Fruit fly (Drosophila melanogaster) whole organism, embryonic: ENCODE measurements around the gene cpx.
A peak's percentile ranks its signal among the peaks of the same experiment; 100 is the strongest.

ENCODE experiments used
- ATbp ChIP-seq: fragments of 200-800 bp; sonication (Bioruptor generic); optimal IDR thresholded peaks from 2 replicates; lab custom pipeline; 2017; ENCODE audit warnings: missing biosample characterization, mild to moderate bottlenecking, missing genetic modification characterization, missing genetic modification reagents
- B-H1 ChIP-seq: fragments of 200-800 bp; sonication (Bioruptor generic); IDR thresholded peaks from 3 replicates; pipeline ENCODE4 v1.3.6; 2022; ENCODE audit warnings: missing biosample characterization, missing genetic modification characterization
- BEAF-32 ChIP-seq: fragments of 200-800 bp; sonication (Bioruptor generic); optimal IDR thresholded peaks from 3 replicates; lab custom pipeline; 2017; ENCODE audit warnings: missing biosample characterization, missing genetic modification characterization, mild to moderate bottlenecking, moderate library complexity, missing genetic modification reagents
- Bgb ChIP-seq: fragments of 200-800 bp; sonication (Bioruptor generic); IDR thresholded peaks from 2 replicates; pipeline ENCODE4 v1.3.6; 2022; ENCODE audit warnings: missing biosample characterization, missing genetic modification characterization; ENCODE audit not compliant: partially characterized antibody
- CG10147 ChIP-seq: fragments of 200-800 bp; sonication (Bioruptor generic); optimal IDR thresholded peaks from 2 replicates; lab custom pipeline; 2019; ENCODE audit warnings: missing biosample characterization, mild to moderate bottlenecking, missing genetic modification characterization, moderate library complexity
- CG10959 ChIP-seq: fragments of 200-800 bp; sonication (Bioruptor generic); IDR thresholded peaks from 2 replicates; pipeline ENCODE4 v1.3.6; 2022; ENCODE audit warnings: missing biosample characterization, missing genetic modification characterization
- CG11247 ChIP-seq: fragments of 200-800 bp; sonication (Bioruptor generic); IDR thresholded peaks from 2 replicates; pipeline ENCODE4 v1.3.6; 2022; ENCODE audit warnings: missing biosample characterization, missing genetic modification characterization
- CG12391 ChIP-seq: fragments of 200-800 bp; sonication (Bioruptor generic); optimal IDR thresholded peaks from 3 replicates; lab custom pipeline; 2018; ENCODE audit warnings: missing biosample characterization, mild to moderate bottlenecking, missing genetic modification characterization, moderate library complexity
- CG12659 ChIP-seq: fragments of 200-800 bp; sonication (Bioruptor generic); optimal IDR thresholded peaks from 3 replicates; lab custom pipeline; 2017; ENCODE audit warnings: mild to moderate bottlenecking, missing biosample characterization, missing genetic modification reagents, missing genetic modification characterization
- CG13296 ChIP-seq: fragments of 200-800 bp; sonication (Bioruptor generic); optimal IDR thresholded peaks from 3 replicates; lab custom pipeline; 2018; ENCODE audit warnings: missing biosample characterization, mild to moderate bottlenecking, missing genetic modification characterization
- CG15601 ChIP-seq: fragments of 200-800 bp; sonication (Bioruptor generic); optimal IDR thresholded peaks from 3 replicates; lab custom pipeline; 2019; ENCODE audit warnings: missing biosample characterization, mild to moderate bottlenecking, missing genetic modification characterization, moderate library complexity
- CG17328 ChIP-seq: fragments of 200-800 bp; sonication (Bioruptor generic); IDR thresholded peaks from 2 replicates; pipeline ENCODE4 v1.3.6; 2022; ENCODE audit warnings: missing biosample characterization, missing genetic modification characterization
- CG17361 ChIP-seq: fragments of 200-800 bp; sonication (Bioruptor generic); IDR thresholded peaks from 3 replicates; pipeline ENCODE4 v1.3.6; 2022; ENCODE audit warnings: missing biosample characterization, missing genetic modification characterization
- CG2120 ChIP-seq: fragments of 200-800 bp; sonication (Bioruptor generic); optimal IDR thresholded peaks from 3 replicates; lab custom pipeline; 2016; ENCODE audit warnings: missing biosample characterization, missing genetic modification characterization
- CG2712 ChIP-seq: fragments of 200-800 bp; optimal IDR thresholded peaks from 3 replicates; lab custom pipeline; 2019; ENCODE audit warnings: missing biosample characterization, mild to moderate bottlenecking, missing genetic modification characterization, moderate library complexity
- CG31388 ChIP-seq: fragments of 200-800 bp; sonication (Bioruptor generic); optimal IDR thresholded peaks from 2 replicates; lab custom pipeline; 2016; ENCODE audit warnings: missing biosample characterization, missing genetic modification characterization
- CG34224 ChIP-seq: fragments of 200-800 bp; sonication (Bioruptor generic); IDR thresholded peaks from 3 replicates; pipeline ENCODE4 v1.3.6; 2022; ENCODE audit warnings: missing biosample characterization, missing genetic modification characterization; ENCODE audit not compliant: partially characterized antibody
- CG4328 ChIP-seq: fragments of 200-800 bp; sonication (Bioruptor generic); optimal IDR thresholded peaks from 3 replicates; lab custom pipeline; 2017; ENCODE audit warnings: missing biosample characterization, missing genetic modification reagents, missing genetic modification characterization
- CG4617 ChIP-seq: fragments of 200-800 bp; sonication (Bioruptor generic); optimal IDR thresholded peaks from 3 replicates; lab custom pipeline; 2016; ENCODE audit warnings: missing biosample characterization, missing genetic modification characterization, borderline replicate concordance
- CG6689 ChIP-seq: fragments of 200-800 bp; sonication (Bioruptor generic); IDR thresholded peaks from 2 replicates; pipeline ENCODE4 v1.3.6; 2022; ENCODE audit warnings: missing biosample characterization, missing genetic modification characterization
- CG7839 ChIP-seq: fragments of 200-800 bp; sonication (Bioruptor generic); optimal IDR thresholded peaks from 3 replicates; lab custom pipeline; 2018; ENCODE audit warnings: missing biosample characterization, mild to moderate bottlenecking, missing genetic modification characterization, moderate library complexity
- CG8388 ChIP-seq: fragments of 200-800 bp; sonication (Bioruptor generic); optimal IDR thresholded peaks from 2 replicates; lab custom pipeline; 2019; ENCODE audit warnings: missing biosample characterization, mild to moderate bottlenecking, missing genetic modification characterization, moderate library complexity
- CG8765 ChIP-seq: fragments of 200-800 bp; sonication (Bioruptor generic); IDR thresholded peaks from 2 replicates; pipeline ENCODE4 v1.3.6; 2022; ENCODE audit warnings: missing biosample characterization, missing genetic modification characterization
- CG9817 ChIP-seq: fragments of 200-800 bp; sonication (Bioruptor generic); optimal IDR thresholded peaks from 2 replicates; lab custom pipeline; 2018; ENCODE audit warnings: missing biosample characterization, mild to moderate bottlenecking, missing genetic modification characterization, moderate library complexity
- Hmx ChIP-seq: fragments of 200-800 bp; sonication (Bioruptor generic); optimal IDR thresholded peaks from 2 replicates; lab custom pipeline; 2016; ENCODE audit warnings: missing biosample characterization, missing genetic modification characterization
- Hr51 ChIP-seq, 2 experiments: fragments of 200-800 bp; sonication (Bioruptor generic); optimal IDR thresholded peaks; 2 replicates in 1 of 2; 3 replicates in 1 of 2; lab custom pipeline; 2016 to 2018; ENCODE audit warnings: missing biosample characterization in 2 of 2, missing genetic modification characterization in 2 of 2, mild to moderate bottlenecking in 1 of 2, moderate library complexity in 1 of 2
- Ptx1 ChIP-seq: fragments of 200-800 bp; sonication (Bioruptor generic); IDR thresholded peaks from 2 replicates; pipeline ENCODE4 v1.3.6; 2022; ENCODE audit warnings: missing biosample characterization, missing genetic modification characterization
- Scr ChIP-seq: fragments of 200-800 bp; sonication (Bioruptor generic); IDR thresholded peaks from 2 replicates; pipeline ENCODE4 v1.3.6; 2022; ENCODE audit warnings: missing biosample characterization, missing genetic modification characterization; ENCODE audit not compliant: partially characterized antibody
- Xbp1 ChIP-seq: fragments of 200-800 bp; sonication (Bioruptor generic); optimal IDR thresholded peaks from 3 replicates; lab custom pipeline; 2016; ENCODE audit warnings: missing biosample characterization, mild to moderate bottlenecking, missing genetic modification characterization
- bbx ChIP-seq: fragments of 200-800 bp; sonication (Bioruptor generic); IDR thresholded peaks from 2 replicates; pipeline ENCODE4 v1.3.6; 2022; ENCODE audit warnings: missing biosample characterization, missing genetic modification characterization; ENCODE audit not compliant: partially characterized antibody
- chinmo ChIP-seq: fragments of 200-800 bp; sonication (Bioruptor generic); IDR thresholded peaks from 4 replicates; pipeline ENCODE4 v1.3.6; 2022; ENCODE audit warnings: missing biosample characterization, missing genetic modification characterization; ENCODE audit not compliant: partially characterized antibody
- ci ChIP-seq: fragments of 200-800 bp; sonication (Bioruptor generic); IDR thresholded peaks from 3 replicates; pipeline ENCODE4 v1.3.6; 2022; ENCODE audit warnings: missing biosample characterization, missing genetic modification characterization
- danr ChIP-seq: fragments of 200-800 bp; sonication (Bioruptor generic); IDR thresholded peaks from 2 replicates; pipeline ENCODE4 v1.3.6; 2022; ENCODE audit warnings: missing biosample characterization, missing genetic modification characterization
- eyg ChIP-seq: fragments of 200-800 bp; sonication (Bioruptor generic); optimal IDR thresholded peaks from 3 replicates; lab custom pipeline; 2016; ENCODE audit warnings: missing biosample characterization, missing genetic modification characterization
- fd3F ChIP-seq: fragments of 200-800 bp; sonication (Bioruptor generic); optimal IDR thresholded peaks from 2 replicates; lab custom pipeline; 2018; ENCODE audit warnings: missing biosample characterization, mild to moderate bottlenecking, missing genetic modification characterization, moderate library complexity
- gem ChIP-seq: fragments of 200-800 bp; sonication (Bioruptor generic); optimal IDR thresholded peaks from 2 replicates; lab custom pipeline; 2019; ENCODE audit warnings: missing biosample characterization, mild to moderate bottlenecking, missing genetic modification characterization, moderate library complexity
- ham ChIP-seq: fragments of 200-800 bp; sonication (Bioruptor generic); IDR thresholded peaks from 2 replicates; pipeline ENCODE4 v1.3.6; 2022; ENCODE audit warnings: missing biosample characterization, missing genetic modification characterization
- lilli ChIP-seq: fragments of 200-800 bp; sonication (Bioruptor generic); optimal IDR thresholded peaks from 3 replicates; lab custom pipeline; 2016; ENCODE audit warnings: missing biosample characterization, missing genetic modification characterization
- nerfin-2 ChIP-seq: fragments of 200-800 bp; sonication (Bioruptor generic); IDR thresholded peaks from 2 replicates; pipeline ENCODE4 v1.3.6; 2022; ENCODE audit warnings: missing biosample characterization, missing genetic modification characterization; ENCODE audit not compliant: partially characterized antibody
- nmo ChIP-seq: fragments of 200-800 bp; sonication (Bioruptor generic); optimal IDR thresholded peaks from 2 replicates; lab custom pipeline; 2018; ENCODE audit warnings: missing biosample characterization, mild to moderate bottlenecking, missing genetic modification characterization, moderate library complexity
- stwl ChIP-seq: fragments of 200-800 bp; sonication (Bioruptor generic); optimal IDR thresholded peaks from 3 replicates; lab custom pipeline; 2018; ENCODE audit warnings: missing biosample characterization, mild to moderate bottlenecking, missing genetic modification characterization, moderate library complexity
- trem ChIP-seq: fragments of 200-800 bp; optimal IDR thresholded peaks from 3 replicates; lab custom pipeline; 2019; ENCODE audit warnings: missing biosample characterization, mild to moderate bottlenecking, missing genetic modification characterization, moderate library complexity
- unpg ChIP-seq: fragments of 200-800 bp; sonication (Bioruptor generic); optimal IDR thresholded peaks from 3 replicates; lab custom pipeline; 2018; ENCODE audit warnings: missing biosample characterization, mild to moderate bottlenecking, missing genetic modification characterization, moderate library complexity
- wek ChIP-seq: fragments of 200-800 bp; sonication (Bioruptor generic); optimal IDR thresholded peaks from 3 replicates; lab custom pipeline; 2018; ENCODE audit warnings: missing biosample characterization, mild to moderate bottlenecking, missing genetic modification characterization, moderate library complexity
- wor ChIP-seq: fragments of 200-800 bp; sonication (Bioruptor generic); IDR thresholded peaks from 2 replicates; pipeline ENCODE4 v1.3.6; 2022; ENCODE audit warnings: missing biosample characterization, missing genetic modification characterization
- zen2 ChIP-seq: fragments of 200-800 bp; sonication (Bioruptor generic); IDR thresholded peaks from 3 replicates; pipeline ENCODE4 v1.3.6; 2022; ENCODE audit warnings: missing biosample characterization, missing genetic modification characterization; ENCODE audit not compliant: partially characterized antibody

Gene cpx

DNA sequence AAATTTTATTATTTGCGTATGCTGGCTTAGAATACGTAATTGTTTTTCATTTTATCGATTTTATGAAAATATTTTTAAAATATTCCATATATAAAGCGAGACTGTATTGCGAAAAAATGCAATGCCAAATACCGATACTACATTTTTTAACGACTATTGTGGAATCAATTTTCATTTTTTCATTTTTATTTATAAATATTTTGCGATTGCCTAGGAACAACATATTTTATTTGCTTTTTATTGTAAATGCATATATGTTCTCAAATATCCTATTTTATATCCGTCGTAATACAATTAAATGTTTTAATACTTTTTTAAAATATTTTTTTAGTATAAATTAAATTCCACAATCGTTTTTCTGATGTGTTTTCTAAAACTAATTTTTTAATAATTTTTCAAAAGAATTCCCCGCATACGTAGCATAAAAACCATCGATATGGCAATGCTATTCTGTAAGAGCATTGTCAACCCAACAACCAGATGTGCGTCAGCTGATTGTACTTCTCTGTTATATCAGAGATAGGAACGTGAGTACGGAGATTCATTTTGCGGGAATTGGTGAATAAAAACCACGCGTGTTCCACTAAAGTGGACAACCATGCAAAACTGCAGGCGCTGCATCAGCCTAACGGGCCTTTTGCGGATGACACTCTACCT, 31.2 kb downstream of the cpx start, which contains the start of gene Suv3 (continued):
- TF ChIP-seq CG6689 (0 out of 2 replicates have a peak, but pooled peaks have one; percentile 28), eyg (no peak), ci (GFP tag; lab: Robert Waterston, UW) (0 out of 3 replicates have a peak, but pooled peaks have one; percentile 38), CG12391 (tag; lab: Kevin White, UChicago) (peak; percentile 58), CG8765 (GFP tag; lab: Robert Waterston, UW) (no peak), CG34224 (GFP tag; lab: Robert Waterston, UW) (peak; percentile 38; the same call in 2 of the 3 replicates), ATbp (GFP tag; lab: Kevin White, UChicago) (no peak), CG4617 (GFP tag; lab: Kevin White, UChicago) (peak; percentile 16), gem (tag; lab: Kevin White, UChicago) (peak; percentile 69), CG9817 (tag; lab: Kevin White, UChicago) (peak; percentile 36), Hr51 (GFP tag; optimal IDR thresholded peaks at IDR 0.05; lab: Kevin White, UChicago) (peak in 1 of 2 experiments; percentile 58), Hmx (GFP tag; lab: Kevin White, UChicago) (no peak), B-H1 (GFP tag; lab: Robert Waterston, UW) (0 out of 3 replicates have a peak, but pooled peaks have one; percentile 19), CG15601 (tag; lab: Kevin White, UChicago) (peak; percentile 8), CG31388 (GFP tag; lab: Kevin White, UChicago) (no peak), CG7839 (tag; lab: Kevin White, UChicago) (peak; percentile 56), chinmo (GFP tag; lab: Robert Waterston, UW) (0 out of 4 replicates have a peak, but pooled peaks have one; percentile 14), bbx (peak; percentile 63), wek (GFP tag; lab: Kevin White, UChicago) (peak; percentile 93), CG10147 (GFP tag; lab: Kevin White, UChicago) (no peak), CG2712 (tag; lab: Kevin White, UChicago) (peak; percentile 60), nmo (peak; percentile 60), CG11247 (GFP tag; lab: Robert Waterston, UW) (peak; percentile 32; the same call in 1 of the 2 replicates), CG10959 (GFP tag; lab: Robert Waterston, UW) (no peak), Scr (GFP tag; lab: Robert Waterston, UW) (no peak), Xbp1 (GFP tag; lab: Kevin White, UChicago) (peak; percentile 6), fd3F (GFP tag; lab: Kevin White, UChicago) (peak; percentile 25), trem (tag; lab: Kevin White, UChicago) (peak; percentile 5), CG13296 (GFP tag; lab: Kevin White, UChicago) (peak; percentile 13), wor (GFP tag; lab: Robert Waterston, UW) (no peak), CG4328 (GFP tag; lab: Kevin White, UChicago) (peak; percentile 19), CG8388 (GFP tag; lab: Kevin White, UChicago) (peak; percentile 48), CG17328 (GFP tag; lab: Robert Waterston, UW) (peak; percentile 15; the same call in 1 of the 2 replicates), danr (GFP tag; lab: Robert Waterston, UW) (no peak), lilli (GFP tag; lab: Kevin White, UChicago) (no peak), CG17361 (GFP tag; lab: Robert Waterston, UW) (peak; percentile 85), Ptx1 (GFP tag; lab: Robert Waterston, UW) (peak; percentile 60; the same call in 1 of the 2 replicates), ham (GFP tag; lab: Robert Waterston, UW) (no peak), CG2120 (GFP tag; lab: Kevin White, UChicago) (peak; percentile 31), Bgb (GFP tag; lab: Robert Waterston, UW) (no peak), stwl (no peak), CG12659 (GFP tag; lab: Kevin White, UChicago) (peak; percentile 26), unpg (GFP tag; lab: Kevin White, UChicago) (peak; percentile 18), nerfin-2 (GFP tag; lab: Robert Waterston, UW) (no peak), BEAF-32 (GFP tag; lab: Kevin White, UChicago) (peak; percentile 54), zen2 (GFP tag; lab: Robert Waterston, UW) (no peak; the same call in 2 of the 3 replicates)
